Worm (Caenorhabditis elegans) whole organism, L1 larva: Measurements from ENCODE around the gene smz-1.

Source experiments
- alr-1 ChIP-seq: fragments of 200-800 bp; sonication (Bioruptor generic); optimal IDR thresholded peaks from 2 replicates; lab custom pipeline; 2018; ENCODE audit warnings: borderline replicate concordance, mild to moderate bottlenecking, missing genetic modification characterization, missing compliant biosample characterization
- ceh-82 ChIP-seq, 3 experiments: fragments of 150-350 bp in 1 of 3; sonication (generic microtip) in 2 of 3; optimal IDR thresholded peaks; 2 replicates each; lab custom pipeline; 2014 to 2017; ENCODE audit warnings: missing biosample characterization in 3 of 3, missing genetic modification characterization in 3 of 3
- nhr-90 ChIP-seq: sonication (generic microtip); optimal IDR thresholded peaks from 2 replicates; lab custom pipeline; 2016; ENCODE audit warnings: mild to moderate bottlenecking, missing genetic modification characterization, missing compliant biosample characterization; ENCODE audit not compliant: poor library complexity
- skn-1 ChIP-seq: fragments of 150-350 bp; optimal IDR thresholded peaks from 2 replicates; lab custom pipeline; 2014; ENCODE audit warnings: missing biosample characterization, missing genetic modification characterization

ce11 chrIV:12416629-12417404 lies 38.0 kb upstream of the smz-1 start:
- TF ChIP-seq skn-1 (tag; lab: Kevin White, UChicago) (no peak), ceh-82 (tag; optimal IDR thresholded peaks at IDR 0.05; lab: Kevin White, UChicago) (no peak), nhr-90 (tag; lab: Kevin White, UChicago) (no peak), alr-1 (tag; lab: Kevin White, UChicago) (no peak)
